Fruit fly (Drosophila melanogaster): ENCODE data around the gene Spn28F.

Spn28F gene

dm6 chr2L:8232389-8232788 lies 9.2 kb downstream of the Spn28F start (continued):
- 0 out of 2 replicates have a peak, but pooled peaks have one; percentile 15 for TF ChIP-seq Atf6 (GFP tag; IDR thresholded peaks at IDR 0.05)
- TF ChIP-seq CG30403 (GFP tag; optimal IDR thresholded peaks at IDR 0.05): peak; percentile 5
- TF ChIP-seq cwo (GFP tag; optimal IDR thresholded peaks at IDR 0.05): no peak
- no peak for TF ChIP-seq H15 (GFP tag; IDR thresholded peaks at IDR 0.05)
- no peak for TF ChIP-seq scrt (GFP tag; optimal IDR thresholded peaks at IDR 0.05)
- peak; percentile 55; the same call in 1 of the 3 replicates for TF ChIP-seq ci (GFP tag; IDR thresholded peaks at IDR 0.05)
- peak; percentile 58 for TF ChIP-seq sens (GFP tag)
- TF ChIP-seq Xrp1 (GFP tag; IDR thresholded peaks at IDR 0.05): 0 out of 2 replicates have a peak, but pooled peaks have one; percentile 33
- TF ChIP-seq dmrt99B (tag; optimal IDR thresholded peaks at IDR 0.05): peak; percentile 22
- peak; percentile 66 for TF ChIP-seq Med (GFP tag)
- TF ChIP-seq bab2 (GFP tag; optimal IDR thresholded peaks at IDR 0.05): no peak
- no peak for TF ChIP-seq psq (GFP tag; optimal IDR thresholded peaks at IDR 0.05)
- TF ChIP-seq Ptx1 (GFP tag; IDR thresholded peaks at IDR 0.05): peak; percentile 29; the same call in 1 of the 2 replicates
- TF ChIP-seq nmo (GFP tag; optimal IDR thresholded peaks at IDR 0.05): no peak
- 0 out of 2 replicates have a peak, but pooled peaks have one; percentile 13 for TF ChIP-seq CG14441 (GFP tag; IDR thresholded peaks at IDR 0.05)
- TF ChIP-seq sr (GFP tag; IDR thresholded peaks at IDR 0.05): 0 out of 3 replicates have a peak, but pooled peaks have one; percentile 4
- TF ChIP-seq CG1233 (GFP tag; optimal IDR thresholded peaks at IDR 0.05): no peak
- TF ChIP-seq chif (GFP tag; optimal IDR thresholded peaks at IDR 0.05): peak in 1 of 2 experiments; percentile 6
- no peak for TF ChIP-seq prd (optimal IDR thresholded peaks at IDR 0.05)
- peak; percentile 52; the same call in 1 of the 3 replicates for TF ChIP-seq prd (GFP tag; IDR thresholded peaks at IDR 0.05)
- peak; percentile 6 for TF ChIP-seq CG10267 (tag; optimal IDR thresholded peaks at IDR 0.05)
- peak; percentile 90 for TF ChIP-seq nom (GFP tag; optimal IDR thresholded peaks at IDR 0.05)
- 0 out of 2 replicates have a peak, but pooled peaks have one; percentile 24 for TF ChIP-seq Ada2b (GFP tag; IDR thresholded peaks at IDR 0.05)
- peak; percentile 8 for TF ChIP-seq CG12391 (tag; optimal IDR thresholded peaks at IDR 0.05)
- peak; percentile 26 for TF ChIP-seq CG10979 (tag; optimal IDR thresholded peaks at IDR 0.05)
- peak; percentile 30 for TF ChIP-seq phol (tag; optimal IDR thresholded peaks at IDR 0.05)
- peak; percentile 4 for TF ChIP-seq CG8388 (GFP tag; optimal IDR thresholded peaks at IDR 0.05)
- 0 out of 3 replicates have a peak, but pooled peaks have one; percentile 23 for TF ChIP-seq dysf (GFP tag; IDR thresholded peaks at IDR 0.05)
- peak; percentile 27 for TF ChIP-seq Sox102F (GFP tag; optimal IDR thresholded peaks at IDR 0.05)
- peak; percentile 8 for TF ChIP-seq unpg (GFP tag; optimal IDR thresholded peaks at IDR 0.05)
- TF ChIP-seq CG2202 (tag; optimal IDR thresholded peaks at IDR 0.05): no peak
- TF ChIP-seq CG8924 (tag; optimal IDR thresholded peaks at IDR 0.05): no peak
- no peak for TF ChIP-seq CG16813 (GFP tag; IDR thresholded peaks at IDR 0.05; ENCODE audit: partially characterized antibody)
- peak in 1 of 2 experiments; percentile 30 for TF ChIP-seq dpn (GFP tag; optimal IDR thresholded peaks at IDR 0.05)
- TF ChIP-seq Optix (GFP tag; IDR thresholded peaks at IDR 0.05): no peak
- TF ChIP-seq CG8765 (GFP tag; IDR thresholded peaks at IDR 0.05): no peak
- peak; percentile 13 for TF ChIP-seq ind (GFP tag; optimal IDR thresholded peaks at IDR 0.05)
- no peak for TF ChIP-seq CG9876 (GFP tag; optimal IDR thresholded peaks at IDR 0.05)
- peak; percentile 8 for TF ChIP-seq az2 (GFP tag; optimal IDR thresholded peaks at IDR 0.05)
- no peak for TF ChIP-seq CG6683 (GFP tag; optimal IDR thresholded peaks at IDR 0.05)
- peak; percentile 19; the same call in 1 of the 2 replicates for TF ChIP-seq CG1024 (GFP tag; IDR thresholded peaks at IDR 0.05)
- TF ChIP-seq CG4282 (GFP tag; optimal IDR thresholded peaks at IDR 0.05): no peak
- peak; percentile 8 for TF ChIP-seq CG2712 (tag; optimal IDR thresholded peaks at IDR 0.05)
- peak; percentile 4 for TF ChIP-seq CG17359 (tag; optimal IDR thresholded peaks at IDR 0.05)
- TF ChIP-seq gem (tag; optimal IDR thresholded peaks at IDR 0.05): peak; percentile 45
- peak; percentile 28; the same call in 1 of the 2 replicates for TF ChIP-seq CG6689 (GFP tag; IDR thresholded peaks at IDR 0.05)
- TF ChIP-seq Blimp-1 (GFP tag; optimal IDR thresholded peaks at IDR 0.05): peak; percentile 3
- no peak for TF ChIP-seq HLHmδ (GFP tag; optimal IDR thresholded peaks at IDR 0.05)
